Fruit fly (Drosophila melanogaster) whole organism, embryonic: ENCODE measurements around the gene SCaMC.

ENCODE experiments used
- Abd-B ChIP-seq: fragments of 200-800 bp; sonication (Bioruptor generic); optimal IDR thresholded peaks from 2 replicates; lab custom pipeline; 2018; ENCODE audit warnings: missing biosample characterization, mild to moderate bottlenecking, missing genetic modification characterization, moderate library complexity
- Atf6 ChIP-seq: fragments of 200-800 bp; sonication (Bioruptor generic); IDR thresholded peaks from 2 replicates; pipeline ENCODE4 v1.3.6; 2022; ENCODE audit warnings: missing biosample characterization, missing genetic modification characterization
- B-H2 ChIP-seq: fragments of 200-800 bp; sonication (Bioruptor generic); optimal IDR thresholded peaks from 2 replicates; lab custom pipeline; 2018; ENCODE audit warnings: missing biosample characterization, mild to moderate bottlenecking, missing genetic modification characterization
- BEAF-32 ChIP-seq: fragments of 200-800 bp; sonication (Bioruptor generic); optimal IDR thresholded peaks from 3 replicates; lab custom pipeline; 2017; ENCODE audit warnings: missing biosample characterization, missing genetic modification characterization, mild to moderate bottlenecking, moderate library complexity, missing genetic modification reagents
- CG10654 ChIP-seq: fragments of 200-800 bp; sonication (Bioruptor generic); optimal IDR thresholded peaks from 2 replicates; lab custom pipeline; 2016; ENCODE audit warnings: missing biosample characterization, missing genetic modification characterization
- CG11398 ChIP-seq: fragments of 200-800 bp; sonication (Bioruptor generic); optimal IDR thresholded peaks from 2 replicates; lab custom pipeline; 2016; ENCODE audit warnings: missing biosample characterization, missing genetic modification characterization
- CG1233 ChIP-seq: fragments of 200-800 bp; sonication (Bioruptor generic); optimal IDR thresholded peaks from 4 replicates; lab custom pipeline; 2018; ENCODE audit warnings: missing biosample characterization, mild to moderate bottlenecking, missing genetic modification characterization
- CG13287 ChIP-seq: fragments of 200-800 bp; sonication (Bioruptor generic); IDR thresholded peaks from 2 replicates; pipeline ENCODE4 v1.3.6; 2022; ENCODE audit warnings: missing biosample characterization, missing genetic modification characterization; ENCODE audit not compliant: partially characterized antibody
- CG13296 ChIP-seq: fragments of 200-800 bp; sonication (Bioruptor generic); optimal IDR thresholded peaks from 3 replicates; lab custom pipeline; 2018; ENCODE audit warnings: missing biosample characterization, mild to moderate bottlenecking, missing genetic modification characterization
- CG13424 ChIP-seq: fragments of 200-800 bp; sonication (Bioruptor generic); optimal IDR thresholded peaks from 2 replicates; lab custom pipeline; 2019; ENCODE audit warnings: missing biosample characterization, mild to moderate bottlenecking, missing genetic modification characterization, moderate library complexity
- CG17186 ChIP-seq: fragments of 200-800 bp; sonication (Bioruptor generic); optimal IDR thresholded peaks from 3 replicates; lab custom pipeline; 2017; ENCODE audit warnings: missing biosample characterization, missing genetic modification reagents, missing genetic modification characterization
- CG2116 ChIP-seq: fragments of 200-800 bp; sonication (Bioruptor generic); optimal IDR thresholded peaks from 3 replicates; lab custom pipeline; 2018; ENCODE audit warnings: missing biosample characterization, mild to moderate bottlenecking, missing genetic modification characterization
- CG2202 ChIP-seq: fragments of 200-800 bp; sonication (Bioruptor generic); optimal IDR thresholded peaks from 2 replicates; lab custom pipeline; 2018; ENCODE audit warnings: missing biosample characterization, mild to moderate bottlenecking, missing genetic modification characterization
- CG3995 ChIP-seq: fragments of 200-800 bp; sonication (Bioruptor generic); optimal IDR thresholded peaks from 3 replicates; lab custom pipeline; 2016; ENCODE audit warnings: missing biosample characterization, missing genetic modification characterization
- CG4424 ChIP-seq: fragments of 200-800 bp; sonication (Bioruptor generic); optimal IDR thresholded peaks from 3 replicates; lab custom pipeline; 2016; ENCODE audit warnings: missing biosample characterization, missing genetic modification characterization
- CG6654 ChIP-seq: fragments of 200-800 bp; sonication (Bioruptor generic); optimal IDR thresholded peaks from 2 replicates; lab custom pipeline; 2017; ENCODE audit warnings: missing biosample characterization, mild to moderate bottlenecking, missing genetic modification characterization
- CG7786 ChIP-seq: fragments of 200-800 bp; sonication (Bioruptor generic); optimal IDR thresholded peaks from 2 replicates; lab custom pipeline; 2016; ENCODE audit warnings: missing biosample characterization, missing genetic modification characterization
- CG7839 ChIP-seq: fragments of 200-800 bp; sonication (Bioruptor generic); optimal IDR thresholded peaks from 3 replicates; lab custom pipeline; 2018; ENCODE audit warnings: missing biosample characterization, mild to moderate bottlenecking, missing genetic modification characterization, moderate library complexity
- CTCF ChIP-seq: fragments of 200-800 bp; sonication (Bioruptor generic); optimal IDR thresholded peaks from 2 replicates; lab custom pipeline; 2017; ENCODE audit warnings: missing biosample characterization, mild to moderate bottlenecking, missing genetic modification characterization, moderate library complexity
- CkIIα-i1 ChIP-seq: fragments of 200-800 bp; sonication (Bioruptor generic); IDR thresholded peaks from 2 replicates; pipeline ENCODE4 v1.3.6; 2022; ENCODE audit warnings: missing biosample characterization, missing genetic modification characterization
- Dbx ChIP-seq: fragments of 200-800 bp; sonication (Bioruptor generic); IDR thresholded peaks from 3 replicates; pipeline ENCODE4 v1.3.6; 2022; ENCODE audit warnings: missing biosample characterization, missing genetic modification characterization
- Doc2 ChIP-seq: fragments of 200-800 bp; sonication (Bioruptor generic); IDR thresholded peaks from 2 replicates; pipeline ENCODE4 v1.3.6; 2022; ENCODE audit warnings: missing biosample characterization, missing genetic modification characterization
- Eip74EF ChIP-seq, 2 experiments: fragments of 200-800 bp in 1 of 2; fragments of >200 bp in 1 of 2; sonication (Bioruptor generic) in 1 of 2; optimal IDR thresholded peaks; 2 replicates each; lab custom pipeline; 2017 to 2019; ENCODE audit warnings: missing biosample characterization in 2 of 2, missing genetic modification characterization in 2 of 2, mild to moderate bottlenecking in 1 of 2, moderate library complexity in 1 of 2
- Fer1 ChIP-seq: fragments of 200-800 bp; sonication (Bioruptor generic); optimal IDR thresholded peaks from 2 replicates; lab custom pipeline; 2017; ENCODE audit warnings: missing biosample characterization, mild to moderate bottlenecking, missing genetic modification characterization
- HLH54F ChIP-seq: fragments of 200-800 bp; sonication (Bioruptor generic); optimal IDR thresholded peaks from 3 replicates; lab custom pipeline; 2016; ENCODE audit warnings: missing biosample characterization, missing genetic modification characterization
- Hr78 ChIP-seq, 2 experiments: fragments of 200-800 bp in 1 of 2; fragments of >200 bp in 1 of 2; sonication (Bioruptor generic) in 1 of 2; optimal IDR thresholded peaks; 2 replicates each; lab custom pipeline; 2017 to 2019; ENCODE audit warnings: missing biosample characterization in 2 of 2, missing genetic modification characterization in 2 of 2, mild to moderate bottlenecking in 1 of 2, moderate library complexity in 1 of 2
- Oaz ChIP-seq: fragments of 200-800 bp; sonication (Bioruptor generic); IDR thresholded peaks from 2 replicates; pipeline ENCODE4 v1.3.6; 2022; ENCODE audit warnings: missing biosample characterization, missing genetic modification characterization
- Side ChIP-seq: fragments of 200-800 bp; sonication (Bioruptor generic); optimal IDR thresholded peaks from 2 replicates; lab custom pipeline; 2016; ENCODE audit warnings: missing biosample characterization, missing genetic modification characterization
- al ChIP-seq: fragments of 200-800 bp; sonication (Bioruptor generic); IDR thresholded peaks from 2 replicates; pipeline ENCODE4 v1.3.6; 2022; ENCODE audit warnings: missing biosample characterization, missing genetic modification characterization
- ap ChIP-seq: fragments of 200-800 bp; sonication (Bioruptor generic); IDR thresholded peaks from 2 replicates; pipeline ENCODE4 v1.3.6; 2022; ENCODE audit warnings: missing biosample characterization, missing genetic modification characterization
- bbx ChIP-seq: fragments of 200-800 bp; sonication (Bioruptor generic); IDR thresholded peaks from 2 replicates; pipeline ENCODE4 v1.3.6; 2022; ENCODE audit warnings: missing biosample characterization, missing genetic modification characterization; ENCODE audit not compliant: partially characterized antibody
- bowl ChIP-seq: fragments of 200-800 bp; sonication (Bioruptor generic); IDR thresholded peaks from 2 replicates; pipeline ENCODE4 v1.3.6; 2022; ENCODE audit warnings: missing biosample characterization, missing genetic modification characterization
- br ChIP-seq: fragments of >200 bp; optimal IDR thresholded peaks from 2 replicates; lab custom pipeline; 2017
- cad ChIP-seq: fragments of >200 bp; optimal IDR thresholded peaks from 2 replicates; lab custom pipeline; 2017; ENCODE audit warnings: missing biosample characterization, missing genetic modification characterization
- cas ChIP-seq: fragments of 200-800 bp; sonication (Bioruptor generic); IDR thresholded peaks from 2 replicates; pipeline ENCODE4 v1.3.6; 2022; ENCODE audit warnings: missing biosample characterization, missing genetic modification characterization
- crc ChIP-seq: fragments of 200-800 bp; sonication (Bioruptor generic); optimal IDR thresholded peaks from 2 replicates; lab custom pipeline; 2016; ENCODE audit warnings: missing biosample characterization, missing genetic modification characterization
- fd64A ChIP-seq: fragments of 200-800 bp; sonication (Bioruptor generic); optimal IDR thresholded peaks from 3 replicates; lab custom pipeline; 2018; ENCODE audit warnings: missing biosample characterization, mild to moderate bottlenecking, missing genetic modification characterization
- kni ChIP-seq: fragments of 200-800 bp; sonication (Bioruptor generic); optimal IDR thresholded peaks from 3 replicates; lab custom pipeline; 2017; ENCODE audit warnings: mild to moderate bottlenecking, missing biosample characterization, missing genetic modification reagents, missing genetic modification characterization
- lola ChIP-seq, 3 experiments: fragments of >200 bp in 2 of 3; fragments of 200-800 bp in 1 of 3; sonication (Bioruptor generic) in 1 of 3; optimal IDR thresholded peaks; 2 replicates each; lab custom pipeline; 2017 to 2019; ENCODE audit warnings: missing biosample characterization in 3 of 3, missing genetic modification characterization in 3 of 3, mild to moderate bottlenecking in 1 of 3, moderate library complexity in 1 of 3
- mirr ChIP-seq: fragments of 200-800 bp; sonication (Bioruptor generic); optimal IDR thresholded peaks from 3 replicates; lab custom pipeline; 2018; ENCODE audit warnings: missing biosample characterization, mild to moderate bottlenecking, missing genetic modification characterization
- onecut ChIP-seq: fragments of 200-800 bp; sonication (Bioruptor generic); IDR thresholded peaks from 2 replicates; pipeline ENCODE4 v1.3.6; 2022; ENCODE audit warnings: missing biosample characterization, missing genetic modification characterization
- otp ChIP-seq: fragments of 200-800 bp; sonication (Bioruptor generic); IDR thresholded peaks from 3 replicates; pipeline ENCODE4, ENCODE4 v1.3.6; 2022; ENCODE audit warnings: missing biosample characterization, missing genetic modification characterization
- peb ChIP-seq: fragments of 200-800 bp; sonication (Bioruptor generic); IDR thresholded peaks from 2 replicates; pipeline ENCODE4 v1.3.6; 2022; ENCODE audit warnings: missing biosample characterization, missing genetic modification characterization
- row ChIP-seq: fragments of 200-800 bp; sonication (Bioruptor generic); IDR thresholded peaks from 3 replicates; pipeline ENCODE4 v1.3.6; 2022; ENCODE audit warnings: missing biosample characterization, missing genetic modification characterization
- salm ChIP-seq: fragments of 200-800 bp; sonication (Bioruptor generic); optimal IDR thresholded peaks from 2 replicates; lab custom pipeline; 2018; ENCODE audit warnings: missing biosample characterization, mild to moderate bottlenecking, missing genetic modification characterization
- scrt ChIP-seq: fragments of 200-800 bp; sonication (Bioruptor generic); optimal IDR thresholded peaks from 2 replicates; lab custom pipeline; 2018; ENCODE audit warnings: missing biosample characterization, mild to moderate bottlenecking, missing genetic modification characterization, moderate library complexity
- so ChIP-seq: fragments of 200-800 bp; sonication (Bioruptor generic); IDR thresholded peaks from 3 replicates; pipeline ENCODE4 v1.3.6; 2022; ENCODE audit warnings: missing biosample characterization, missing genetic modification characterization
- tin ChIP-seq: fragments of 200-800 bp; sonication (Bioruptor generic); optimal IDR thresholded peaks from 3 replicates; lab custom pipeline; 2016; ENCODE audit warnings: missing biosample characterization, missing genetic modification characterization
- unc-4 ChIP-seq: fragments of 200-800 bp; sonication (Bioruptor generic); IDR thresholded peaks from 2 replicates; pipeline ENCODE4 v1.3.6; 2022; ENCODE audit warnings: missing biosample characterization, missing genetic modification characterization; ENCODE audit not compliant: partially characterized antibody
- zen ChIP-seq: fragments of 200-800 bp; sonication (Bioruptor generic); optimal IDR thresholded peaks from 3 replicates; lab custom pipeline; 2018; ENCODE audit warnings: missing biosample characterization, mild to moderate bottlenecking, missing genetic modification characterization, moderate library complexity

SCaMC gene

dm6 chr3L:12406999-12407632 lies 7.5 kb downstream of the SCaMC start (continued):
- peak; percentile 47; the same call in 2 of the 3 replicates for TF ChIP-seq row
- peak; percentile 41; the same call in 1 of the 2 replicates for TF ChIP-seq unc-4
- TF ChIP-seq mirr = peak; percentile 98
- peak; percentile 79 for TF ChIP-seq HLH54F (GFP tag; lab: Kevin White, UChicago)
- TF ChIP-seq kni (GFP tag; lab: Kevin White, UChicago) = peak; percentile 61
- peak; percentile 95 for TF ChIP-seq CG1233 (GFP tag; lab: Kevin White, UChicago)
- TF ChIP-seq scrt (GFP tag; lab: Kevin White, UChicago) = peak; percentile 86
- TF ChIP-seq tin (GFP tag; lab: Kevin White, UChicago) = peak; percentile 55
- peak; percentile 79 for TF ChIP-seq bowl (GFP tag; lab: Robert Waterston, UW)
- peak; percentile 73 for TF ChIP-seq CG7839
- TF ChIP-seq B-H2 (GFP tag; lab: Kevin White, UChicago) = peak; percentile 96
- peak; percentile 81 for TF ChIP-seq crc (GFP tag; lab: Kevin White, UChicago)
- TF ChIP-seq onecut (GFP tag; lab: Robert Waterston, UW) = peak; percentile 90
- peak; percentile 58 for TF ChIP-seq CTCF (GFP tag; lab: Kevin White, UChicago)
- peak in 1 of 2 experiments; percentile 79 for TF ChIP-seq Hr78 (GFP tag; optimal IDR thresholded peaks at IDR 0.05; lab: Kevin White, UChicago)
- no peak; the same call in none of the 2 replicates for TF ChIP-seq CG13287 (GFP tag; lab: Robert Waterston, UW)
- peak; percentile 79 for TF ChIP-seq salm
- peak; percentile 93 for TF ChIP-seq CG11398 (GFP tag; lab: Kevin White, UChicago)
- TF ChIP-seq CG6654 (GFP tag; lab: Kevin White, UChicago) = no peak
- no peak for TF ChIP-seq cad
- TF ChIP-seq Eip74EF (GFP tag; optimal IDR thresholded peaks at IDR 0.05; lab: Kevin White, UChicago) = peak in 1 of 2 experiments; percentile 86
- TF ChIP-seq al = peak; percentile 77; the same call in 1 of the 2 replicates
- TF ChIP-seq CG13296 = peak; percentile 97
- TF ChIP-seq zen (tag; lab: Kevin White, UChicago) = no peak
- peak; percentile 52; the same call in 1 of the 2 replicates for TF ChIP-seq peb (GFP tag; lab: Robert Waterston, UW)
- peak; percentile 75 for TF ChIP-seq CG13424 (tag; lab: Kevin White, UChicago)
- peak; percentile 91 for TF ChIP-seq CG7786 (GFP tag; lab: Kevin White, UChicago)
- TF ChIP-seq Atf6 (GFP tag; lab: Robert Waterston, UW) = peak; percentile 98
- peak; percentile 94 for TF ChIP-seq CkIIα-i1 (GFP tag; lab: Robert Waterston, UW)
- peak; percentile 1 for TF ChIP-seq CG17186 (GFP tag; lab: Kevin White, UChicago)
- TF ChIP-seq fd64A (GFP tag; lab: Kevin White, UChicago) = peak; percentile 89
- peak; percentile 95 for TF ChIP-seq Side
- peak; percentile 76 for TF ChIP-seq CG2116
- TF ChIP-seq Doc2 = no peak
- TF ChIP-seq CG10654 (GFP tag; lab: Kevin White, UChicago) = peak; percentile 86
- TF ChIP-seq ap (GFP tag; lab: Robert Waterston, UW) = peak; percentile 84
- TF ChIP-seq so (GFP tag; lab: Robert Waterston, UW) = peak; percentile 98
- TF ChIP-seq Fer1 (GFP tag; lab: Kevin White, UChicago) = peak; percentile 96
- TF ChIP-seq CG3995 = peak; percentile 53
- peak; percentile 43 for TF ChIP-seq CG4424 (GFP tag; lab: Kevin White, UChicago)
- TF ChIP-seq cas = peak; percentile 80
- TF ChIP-seq bbx (GFP tag; lab: Robert Waterston, UW) = no peak
- TF ChIP-seq Dbx (GFP tag; lab: Robert Waterston, UW) = peak; percentile 95
- TF ChIP-seq CG2202 = peak; percentile 67
- TF ChIP-seq br (lab: Kevin White, UChicago) = no peak
- no peak for TF ChIP-seq BEAF-32 (GFP tag; lab: Kevin White, UChicago)
- no peak for TF ChIP-seq lola (GFP tag; optimal IDR thresholded peaks at IDR 0.05; lab: Kevin White, UChicago)
- TF ChIP-seq Abd-B (GFP tag; lab: Kevin White, UChicago) = no peak
- TF ChIP-seq Oaz (GFP tag; lab: Robert Waterston, UW) = peak; percentile 68
- peak; percentile 96 for TF ChIP-seq otp (GFP tag; lab: Robert Waterston, UW)
